Fruit fly (Drosophila melanogaster) whole organism, embryonic: ENCODE data around the gene CG16953.

ENCODE experiments used
- CG10979 ChIP-seq: fragments of 200-800 bp; sonication (Bioruptor generic); optimal IDR thresholded peaks from 2 replicates; lab custom pipeline; 2018; ENCODE audit warnings: missing biosample characterization, mild to moderate bottlenecking, missing genetic modification characterization, moderate library complexity
- CG11093 ChIP-seq: fragments of 200-800 bp; sonication (Bioruptor generic); IDR thresholded peaks from 3 replicates; pipeline ENCODE4 v1.3.6; 2022; ENCODE audit warnings: missing biosample characterization, missing genetic modification characterization
- CG12942 ChIP-seq: fragments of 200-800 bp; sonication (Bioruptor generic); optimal IDR thresholded peaks from 3 replicates; lab custom pipeline; 2016; ENCODE audit warnings: missing biosample characterization, missing genetic modification characterization
- CG13296 ChIP-seq: fragments of 200-800 bp; sonication (Bioruptor generic); optimal IDR thresholded peaks from 3 replicates; lab custom pipeline; 2018; ENCODE audit warnings: missing biosample characterization, mild to moderate bottlenecking, missing genetic modification characterization
- CG13424 ChIP-seq: fragments of 200-800 bp; sonication (Bioruptor generic); optimal IDR thresholded peaks from 2 replicates; lab custom pipeline; 2019; ENCODE audit warnings: missing biosample characterization, mild to moderate bottlenecking, missing genetic modification characterization, moderate library complexity
- CG14710 ChIP-seq: fragments of 200-800 bp; sonication (Bioruptor generic); optimal IDR thresholded peaks from 3 replicates; lab custom pipeline; 2019; ENCODE audit warnings: missing biosample characterization, mild to moderate bottlenecking, missing genetic modification characterization, moderate library complexity
- CG1647 ChIP-seq: fragments of 200-800 bp; sonication (Bioruptor generic); optimal IDR thresholded peaks from 3 replicates; lab custom pipeline; 2016; ENCODE audit warnings: missing biosample characterization, missing genetic modification characterization
- CG16815 ChIP-seq: fragments of 200-800 bp; sonication (Bioruptor generic); optimal IDR thresholded peaks from 3 replicates; lab custom pipeline; 2017; ENCODE audit warnings: missing biosample characterization, mild to moderate bottlenecking, missing genetic modification characterization
- CG17186 ChIP-seq: fragments of 200-800 bp; sonication (Bioruptor generic); optimal IDR thresholded peaks from 3 replicates; lab custom pipeline; 2017; ENCODE audit warnings: missing biosample characterization, missing genetic modification reagents, missing genetic modification characterization
- CG17912 ChIP-seq: fragments of 200-800 bp; sonication (Bioruptor generic); optimal IDR thresholded peaks from 2 replicates; lab custom pipeline; 2018; ENCODE audit warnings: missing biosample characterization, mild to moderate bottlenecking, missing genetic modification characterization
- CG3163 ChIP-seq: fragments of 200-800 bp; sonication (Bioruptor generic); optimal IDR thresholded peaks from 3 replicates; lab custom pipeline; 2016; ENCODE audit warnings: missing biosample characterization, missing genetic modification characterization
- CG33557 ChIP-seq: fragments of 200-800 bp; sonication (Bioruptor generic); optimal IDR thresholded peaks from 2 replicates; lab custom pipeline; 2019; ENCODE audit warnings: missing biosample characterization, mild to moderate bottlenecking, missing genetic modification characterization, moderate library complexity
- CG34422 ChIP-seq: fragments of 200-800 bp; sonication (Bioruptor generic); IDR thresholded peaks from 3 replicates; pipeline ENCODE4 v1.3.6; 2022; ENCODE audit warnings: missing biosample characterization, missing genetic modification characterization
- CG42726 ChIP-seq: fragments of 200-800 bp; sonication (Bioruptor generic); IDR thresholded peaks from 2 replicates; pipeline ENCODE4 v1.3.6; 2022; ENCODE audit warnings: missing biosample characterization, missing genetic modification characterization; ENCODE audit not compliant: partially characterized antibody
- CG4360 ChIP-seq: fragments of 200-800 bp; sonication (Bioruptor generic); IDR thresholded peaks from 2 replicates; pipeline ENCODE4 v1.3.6; 2022; ENCODE audit warnings: missing biosample characterization, missing genetic modification characterization
- CG4730 ChIP-seq: fragments of 200-800 bp; sonication (Bioruptor generic); IDR thresholded peaks from 2 replicates; pipeline ENCODE4 v1.3.6; 2022; ENCODE audit warnings: missing biosample characterization, missing genetic modification characterization
- CG6175 ChIP-seq: fragments of 200-800 bp; sonication (Bioruptor generic); IDR thresholded peaks from 3 replicates; pipeline ENCODE4 v1.3.6; 2022; ENCODE audit warnings: missing biosample characterization, missing genetic modification characterization
- CG6765 ChIP-seq: fragments of 200-800 bp; sonication (Bioruptor generic); optimal IDR thresholded peaks from 3 replicates; lab custom pipeline; 2017; ENCODE audit warnings: missing biosample characterization, mild to moderate bottlenecking, missing genetic modification characterization
- CG7271 ChIP-seq: fragments of 200-800 bp; sonication (Bioruptor generic); optimal IDR thresholded peaks from 2 replicates; lab custom pipeline; 2018; ENCODE audit warnings: missing biosample characterization, mild to moderate bottlenecking, missing genetic modification characterization, moderate library complexity
- CG7357 ChIP-seq: fragments of 200-800 bp; sonication (Bioruptor generic); IDR thresholded peaks from 3 replicates; pipeline ENCODE4 v1.3.6; 2022; ENCODE audit warnings: missing biosample characterization, missing genetic modification characterization
- D19B ChIP-seq: fragments of 200-800 bp; sonication (Bioruptor generic); optimal IDR thresholded peaks from 2 replicates; lab custom pipeline; 2017; ENCODE audit warnings: missing biosample characterization, mild to moderate bottlenecking, missing genetic modification characterization
- Doc2 ChIP-seq: fragments of 200-800 bp; sonication (Bioruptor generic); IDR thresholded peaks from 2 replicates; pipeline ENCODE4 v1.3.6; 2022; ENCODE audit warnings: missing biosample characterization, missing genetic modification characterization
- Ets65A ChIP-seq: fragments of 200-800 bp; sonication (Bioruptor generic); peaks from one replicate; lab custom pipeline; 2016; ENCODE audit warnings: missing biosample characterization, missing genetic modification characterization
- Gsc ChIP-seq: fragments of 200-800 bp; sonication (Bioruptor generic); IDR thresholded peaks from 2 replicates; pipeline ENCODE4 v1.3.6; 2022; ENCODE audit warnings: missing biosample characterization, missing genetic modification characterization
- HLH3B ChIP-seq: fragments of 200-800 bp; sonication (Bioruptor generic); IDR thresholded peaks from 2 replicates; pipeline ENCODE4 v1.3.6; 2022; ENCODE audit warnings: missing biosample characterization, missing genetic modification characterization
- HLH54F ChIP-seq: fragments of 200-800 bp; sonication (Bioruptor generic); optimal IDR thresholded peaks from 3 replicates; lab custom pipeline; 2016; ENCODE audit warnings: missing biosample characterization, missing genetic modification characterization
- Hr3 ChIP-seq: fragments of 200-800 bp; sonication (Bioruptor generic); optimal IDR thresholded peaks from 3 replicates; lab custom pipeline; 2016; ENCODE audit warnings: missing biosample characterization, missing genetic modification characterization
- Hr51 ChIP-seq, 2 experiments: fragments of 200-800 bp; sonication (Bioruptor generic); optimal IDR thresholded peaks; 2 replicates in 1 of 2; 3 replicates in 1 of 2; lab custom pipeline; 2016 to 2018; ENCODE audit warnings: missing biosample characterization in 2 of 2, missing genetic modification characterization in 2 of 2, mild to moderate bottlenecking in 1 of 2, moderate library complexity in 1 of 2
- MESR4 ChIP-seq: fragments of 200-800 bp; sonication (Bioruptor generic); optimal IDR thresholded peaks from 2 replicates; lab custom pipeline; 2018; ENCODE audit warnings: missing biosample characterization, mild to moderate bottlenecking, missing genetic modification characterization, moderate library complexity
- br ChIP-seq: fragments of >200 bp; optimal IDR thresholded peaks from 2 replicates; lab custom pipeline; 2017
- chm ChIP-seq: fragments of 200-800 bp; sonication (Bioruptor generic); IDR thresholded peaks from 2 replicates; pipeline ENCODE4 v1.3.6; 2022; ENCODE audit warnings: missing biosample characterization, missing genetic modification characterization
- dati ChIP-seq: fragments of 200-800 bp; sonication (Bioruptor generic); IDR thresholded peaks from 2 replicates; pipeline ENCODE4 v1.3.6; 2022; ENCODE audit warnings: missing biosample characterization, missing genetic modification characterization
- disco-r ChIP-seq: fragments of 200-800 bp; sonication (Bioruptor generic); optimal IDR thresholded peaks from 2 replicates; lab custom pipeline; 2016; ENCODE audit warnings: missing biosample characterization, missing genetic modification characterization
- dysf ChIP-seq: fragments of 200-800 bp; sonication (Bioruptor generic); IDR thresholded peaks from 3 replicates; pipeline ENCODE4 v1.3.6; 2022; ENCODE audit warnings: missing biosample characterization, missing genetic modification characterization
- esg ChIP-seq: fragments of 200-800 bp; sonication (Bioruptor generic); conservative IDR thresholded peaks from 2 replicates; pipeline ENCODE4 v1.3.6; 2022; ENCODE audit warnings: missing biosample characterization, missing genetic modification characterization
- gcm2 ChIP-seq: fragments of 200-800 bp; sonication (Bioruptor generic); optimal IDR thresholded peaks from 2 replicates; lab custom pipeline; 2016; ENCODE audit warnings: missing biosample characterization, missing genetic modification characterization
- gem ChIP-seq: fragments of 200-800 bp; sonication (Bioruptor generic); optimal IDR thresholded peaks from 2 replicates; lab custom pipeline; 2019; ENCODE audit warnings: missing biosample characterization, mild to moderate bottlenecking, missing genetic modification characterization, moderate library complexity
- gfzf ChIP-seq: fragments of 200-800 bp; sonication (Bioruptor generic); optimal IDR thresholded peaks from 2 replicates; lab custom pipeline; 2016; ENCODE audit warnings: missing biosample characterization, mild to moderate bottlenecking, missing genetic modification characterization, moderate library complexity
- grau ChIP-seq: fragments of 200-800 bp; optimal IDR thresholded peaks from 3 replicates; lab custom pipeline; 2019; ENCODE audit warnings: missing biosample characterization, mild to moderate bottlenecking, missing genetic modification characterization, moderate library complexity
- gsb ChIP-seq: fragments of 200-800 bp; sonication (Bioruptor generic); IDR thresholded peaks from 2 replicates; pipeline ENCODE4 v1.3.6; 2022; ENCODE audit warnings: missing biosample characterization, missing genetic modification characterization
- hb ChIP-seq: fragments of 200-800 bp; sonication (Bioruptor generic); IDR thresholded peaks from 3 replicates; pipeline ENCODE4 v1.3.6; 2022; ENCODE audit warnings: missing biosample characterization, missing genetic modification characterization; ENCODE audit not compliant: partially characterized antibody
- ind ChIP-seq: fragments of 200-800 bp; sonication (Bioruptor generic); optimal IDR thresholded peaks from 3 replicates; lab custom pipeline; 2016; ENCODE audit warnings: missing biosample characterization, missing genetic modification characterization
- lab ChIP-seq: fragments of 200-800 bp; sonication (Bioruptor generic); optimal IDR thresholded peaks from 3 replicates; lab custom pipeline; 2017; ENCODE audit warnings: missing biosample characterization, missing genetic modification characterization, mild to moderate bottlenecking, moderate library complexity, missing genetic modification reagents
- nmo ChIP-seq: fragments of 200-800 bp; sonication (Bioruptor generic); optimal IDR thresholded peaks from 2 replicates; lab custom pipeline; 2018; ENCODE audit warnings: missing biosample characterization, mild to moderate bottlenecking, missing genetic modification characterization, moderate library complexity
- onecut ChIP-seq: fragments of 200-800 bp; sonication (Bioruptor generic); IDR thresholded peaks from 2 replicates; pipeline ENCODE4 v1.3.6; 2022; ENCODE audit warnings: missing biosample characterization, missing genetic modification characterization
- otp ChIP-seq: fragments of 200-800 bp; sonication (Bioruptor generic); IDR thresholded peaks from 3 replicates; pipeline ENCODE4, ENCODE4 v1.3.6; 2022; ENCODE audit warnings: missing biosample characterization, missing genetic modification characterization
- sd ChIP-seq: fragments of 200-800 bp; sonication (Bioruptor generic); optimal IDR thresholded peaks from 3 replicates; lab custom pipeline; 2018; ENCODE audit warnings: missing biosample characterization, mild to moderate bottlenecking, missing genetic modification characterization, moderate library complexity
- sim ChIP-seq: fragments of 200-800 bp; sonication (Bioruptor generic); IDR thresholded peaks from 2 replicates; pipeline ENCODE4 v1.3.6; 2022; ENCODE audit warnings: missing biosample characterization, missing genetic modification characterization
- slou ChIP-seq: fragments of 200-800 bp; sonication (Bioruptor generic); optimal IDR thresholded peaks from 3 replicates; lab custom pipeline; 2016; ENCODE audit warnings: missing biosample characterization, missing genetic modification characterization
- vfl ChIP-seq: fragments of 200-800 bp; sonication (Bioruptor generic); optimal IDR thresholded peaks from 2 replicates; lab custom pipeline; 2016; ENCODE audit warnings: missing biosample characterization, missing genetic modification characterization
- zfh1 ChIP-seq: fragments of 200-800 bp; sonication (Bioruptor generic); IDR thresholded peaks from 3 replicates; pipeline ENCODE4 v1.3.6; 2022; ENCODE audit warnings: missing biosample characterization, missing genetic modification characterization

Gene CG16953

dm6 chr3R:20633984-20634446 is 48.4 kb upstream of the CG16953 start (continued):
- TF ChIP-seq hb (GFP tag; lab: Robert Waterston, UW) (no peak), grau (tag; lab: Kevin White, UChicago) (no peak), Gsc (GFP tag; lab: Robert Waterston, UW) (no peak), CG4730 (GFP tag; lab: Robert Waterston, UW) (peak; percentile 64), CG10979 (tag; lab: Kevin White, UChicago) (peak; percentile 66), HLH54F (GFP tag; lab: Kevin White, UChicago) (peak; percentile 73), gcm2 (GFP tag; lab: Kevin White, UChicago) (no peak), slou (GFP tag; lab: Kevin White, UChicago) (no peak), otp (GFP tag; lab: Robert Waterston, UW) (0 out of 3 replicates have a peak, but pooled peaks have one; percentile 36), CG7271 (tag; lab: Kevin White, UChicago) (no peak), lab (GFP tag; lab: Kevin White, UChicago) (no peak), MESR4 (GFP tag; lab: Kevin White, UChicago) (no peak), CG3163 (peak; percentile 21), CG11093 (GFP tag; lab: Robert Waterston, UW) (0 out of 3 replicates have a peak, but pooled peaks have one; percentile 39), esg (GFP tag; lab: Robert Waterston, UW) (peak; percentile 46), CG34422 (GFP tag; lab: Robert Waterston, UW) (peak; percentile 87), CG33557 (GFP tag; lab: Kevin White, UChicago) (peak; percentile 54), CG42726 (no peak), sd (tag; lab: Kevin White, UChicago) (no peak), CG17912 (GFP tag; lab: Kevin White, UChicago) (no peak), CG6765 (GFP tag; lab: Kevin White, UChicago) (peak; percentile 39), ind (GFP tag; lab: Kevin White, UChicago) (peak; percentile 80), CG17186 (GFP tag; lab: Kevin White, UChicago) (no peak), gsb (GFP tag; lab: Robert Waterston, UW) (0 out of 2 replicates have a peak, but pooled peaks have one; percentile 33), dati (GFP tag; lab: Robert Waterston, UW) (0 out of 2 replicates have a peak, but pooled peaks have one; percentile 41), dysf (GFP tag; lab: Robert Waterston, UW) (peak; percentile 78), CG14710 (tag; lab: Kevin White, UChicago) (no peak), D19B (GFP tag; lab: Kevin White, UChicago) (no peak), CG12942 (GFP tag; lab: Kevin White, UChicago) (peak; percentile 68), Doc2 (GFP tag; lab: Robert Waterston, UW) (no peak), CG13424 (tag; lab: Kevin White, UChicago) (peak; percentile 72), vfl (GFP tag; lab: Kevin White, UChicago) (peak; percentile 25), disco-r (peak; percentile 67), CG7357 (GFP tag; lab: Robert Waterston, UW) (peak; percentile 47; the same call in 1 of the 3 replicates), gfzf (GFP tag; lab: Kevin White, UChicago) (no peak), CG13296 (GFP tag; lab: Kevin White, UChicago) (no peak), chm (peak; percentile 46; the same call in 1 of the 2 replicates), HLH3B (GFP tag; lab: Robert Waterston, UW) (peak; percentile 46; the same call in 1 of the 2 replicates), Hr3 (GFP tag; lab: Kevin White, UChicago) (peak; percentile 66), onecut (GFP tag; lab: Robert Waterston, UW) (peak; percentile 31; the same call in 1 of the 2 replicates), CG16815 (peak; percentile 27), sim (no peak; the same call in 1 of the 2 replicates), CG6175 (GFP tag; lab: Robert Waterston, UW) (no peak), CG4360 (GFP tag; lab: Robert Waterston, UW) (peak; percentile 34; the same call in 1 of the 2 replicates), Hr51 (GFP tag; optimal IDR thresholded peaks at IDR 0.05; lab: Kevin White, UChicago) (peak in 1 of 2 experiments; percentile 55), nmo (no peak), zfh1 (peak; percentile 62), Ets65A (GFP tag; lab: Kevin White, UChicago) (peak; percentile 93), br (no peak), CG1647 (GFP tag; lab: Kevin White, UChicago) (no peak), gem (tag; lab: Kevin White, UChicago) (no peak)
